Fruit fly (Drosophila melanogaster) whole organism, embryonic: ENCODE measurements around the gene CG6431.

Source experiments
- Bdp1 ChIP-seq: fragments of 200-800 bp; sonication (Bioruptor generic); optimal IDR thresholded peaks from 3 replicates; lab custom pipeline; 2016; ENCODE audit warnings: missing biosample characterization, missing genetic modification characterization
- Bteb2 ChIP-seq: fragments of 200-800 bp; sonication (Bioruptor generic); optimal IDR thresholded peaks from 2 replicates; lab custom pipeline; 2016; ENCODE audit warnings: missing biosample characterization, missing genetic modification characterization
- CG10274 ChIP-seq: fragments of 200-800 bp; sonication (Bioruptor generic); optimal IDR thresholded peaks from 3 replicates; lab custom pipeline; 2017; ENCODE audit warnings: missing biosample characterization, mild to moderate bottlenecking, missing genetic modification characterization
- CG10979 ChIP-seq: fragments of 200-800 bp; sonication (Bioruptor generic); optimal IDR thresholded peaks from 2 replicates; lab custom pipeline; 2018; ENCODE audit warnings: missing biosample characterization, mild to moderate bottlenecking, missing genetic modification characterization, moderate library complexity
- CG11456 ChIP-seq: fragments of 200-800 bp; sonication (Bioruptor generic); IDR thresholded peaks from 3 replicates; pipeline ENCODE4 v1.3.6; 2022; ENCODE audit warnings: missing biosample characterization, missing genetic modification characterization
- CG12391 ChIP-seq: fragments of 200-800 bp; sonication (Bioruptor generic); optimal IDR thresholded peaks from 3 replicates; lab custom pipeline; 2018; ENCODE audit warnings: missing biosample characterization, mild to moderate bottlenecking, missing genetic modification characterization, moderate library complexity
- CG12942 ChIP-seq: fragments of 200-800 bp; sonication (Bioruptor generic); optimal IDR thresholded peaks from 3 replicates; lab custom pipeline; 2016; ENCODE audit warnings: missing biosample characterization, missing genetic modification characterization
- CG14050 ChIP-seq: fragments of 200-800 bp; sonication (Bioruptor generic); IDR thresholded peaks from 3 replicates; pipeline ENCODE4 v1.3.6; 2022; ENCODE audit warnings: missing biosample characterization, missing genetic modification characterization
- CG15479 ChIP-seq: fragments of 200-800 bp; sonication (Bioruptor generic); optimal IDR thresholded peaks from 3 replicates; lab custom pipeline; 2019; ENCODE audit warnings: missing biosample characterization, mild to moderate bottlenecking, missing genetic modification characterization, moderate library complexity
- CG17361 ChIP-seq: fragments of 200-800 bp; sonication (Bioruptor generic); IDR thresholded peaks from 3 replicates; pipeline ENCODE4 v1.3.6; 2022; ENCODE audit warnings: missing biosample characterization, missing genetic modification characterization
- CG2875 ChIP-seq: fragments of 200-800 bp; sonication (Bioruptor generic); optimal IDR thresholded peaks from 2 replicates; lab custom pipeline; 2017; ENCODE audit warnings: missing biosample characterization, mild to moderate bottlenecking, missing genetic modification characterization, missing genetic modification reagents
- CG32772 ChIP-seq: fragments of 200-800 bp; sonication (Bioruptor generic); IDR thresholded peaks from 2 replicates; pipeline ENCODE4 v1.3.6; 2022; ENCODE audit warnings: missing biosample characterization, missing genetic modification characterization
- CG42726 ChIP-seq: fragments of 200-800 bp; sonication (Bioruptor generic); IDR thresholded peaks from 2 replicates; pipeline ENCODE4 v1.3.6; 2022; ENCODE audit warnings: missing biosample characterization, missing genetic modification characterization; ENCODE audit not compliant: partially characterized antibody
- CG4328 ChIP-seq: fragments of 200-800 bp; sonication (Bioruptor generic); optimal IDR thresholded peaks from 3 replicates; lab custom pipeline; 2017; ENCODE audit warnings: missing biosample characterization, missing genetic modification reagents, missing genetic modification characterization
- CG5953 ChIP-seq: fragments of 200-800 bp; sonication (Bioruptor generic); IDR thresholded peaks from 2 replicates; pipeline ENCODE4 v1.3.6; 2022; ENCODE audit warnings: missing biosample characterization, missing genetic modification characterization
- CG7357 ChIP-seq: fragments of 200-800 bp; sonication (Bioruptor generic); IDR thresholded peaks from 3 replicates; pipeline ENCODE4 v1.3.6; 2022; ENCODE audit warnings: missing biosample characterization, missing genetic modification characterization
- CG7786 ChIP-seq: fragments of 200-800 bp; sonication (Bioruptor generic); optimal IDR thresholded peaks from 2 replicates; lab custom pipeline; 2016; ENCODE audit warnings: missing biosample characterization, missing genetic modification characterization
- CG7839 ChIP-seq: fragments of 200-800 bp; sonication (Bioruptor generic); optimal IDR thresholded peaks from 3 replicates; lab custom pipeline; 2018; ENCODE audit warnings: missing biosample characterization, mild to moderate bottlenecking, missing genetic modification characterization, moderate library complexity
- CG9437 ChIP-seq: fragments of 200-800 bp; sonication (Bioruptor generic); optimal IDR thresholded peaks from 2 replicates; lab custom pipeline; 2018; ENCODE audit warnings: missing biosample characterization, mild to moderate bottlenecking, missing genetic modification characterization
- CG9817 ChIP-seq: fragments of 200-800 bp; sonication (Bioruptor generic); optimal IDR thresholded peaks from 2 replicates; lab custom pipeline; 2018; ENCODE audit warnings: missing biosample characterization, mild to moderate bottlenecking, missing genetic modification characterization, moderate library complexity
- Camta ChIP-seq: fragments of 200-800 bp; sonication (Bioruptor generic); optimal IDR thresholded peaks from 2 replicates; lab custom pipeline; 2016; ENCODE audit warnings: missing biosample characterization, missing genetic modification characterization
- Drgx ChIP-seq: fragments of 200-800 bp; sonication (Bioruptor generic); IDR thresholded peaks from 2 replicates; pipeline ENCODE4 v1.3.6; 2022; ENCODE audit warnings: missing biosample characterization, missing genetic modification characterization
- Fer1 ChIP-seq: fragments of 200-800 bp; sonication (Bioruptor generic); optimal IDR thresholded peaks from 2 replicates; lab custom pipeline; 2017; ENCODE audit warnings: missing biosample characterization, mild to moderate bottlenecking, missing genetic modification characterization
- Nf-YB ChIP-seq: fragments of 200-800 bp; sonication (Bioruptor generic); optimal IDR thresholded peaks from 3 replicates; lab custom pipeline; 2019; ENCODE audit warnings: missing biosample characterization, mild to moderate bottlenecking, missing genetic modification characterization, moderate library complexity
- PHDP ChIP-seq: fragments of 200-800 bp; sonication (Bioruptor generic); optimal IDR thresholded peaks from 3 replicates; lab custom pipeline; 2018; ENCODE audit warnings: missing biosample characterization, mild to moderate bottlenecking, missing genetic modification characterization, moderate library complexity
- Pdp1 ChIP-seq, 2 experiments: fragments of 200-800 bp; sonication (Bioruptor generic); optimal IDR thresholded peaks; 3 replicates each; lab custom pipeline; 2016; ENCODE audit warnings: missing biosample characterization in 2 of 2, missing genetic modification characterization in 2 of 2, mild to moderate bottlenecking in 1 of 2, moderate library complexity in 1 of 2
- Ravus ChIP-seq: fragments of 200-800 bp; sonication (Bioruptor generic); IDR thresholded peaks from 2 replicates; pipeline ENCODE4 v1.3.6; 2022; ENCODE audit warnings: missing biosample characterization, missing genetic modification characterization
- Rx ChIP-seq: fragments of 200-800 bp; sonication (Bioruptor generic); IDR thresholded peaks from 2 replicates; pipeline ENCODE4 v1.3.6; 2022; ENCODE audit warnings: missing biosample characterization, missing genetic modification characterization
- Sin3A ChIP-seq: fragments of >200 bp; optimal IDR thresholded peaks from 2 replicates; lab custom pipeline; 2018
- Usf ChIP-seq: fragments of 200-800 bp; sonication (Bioruptor generic); optimal IDR thresholded peaks from 2 replicates; lab custom pipeline; 2017; ENCODE audit warnings: missing genotype, missing biosample characterization, missing genetic modification characterization
- ato ChIP-seq: fragments of 200-800 bp; sonication (Bioruptor generic); IDR thresholded peaks from 2 replicates; pipeline ENCODE4 v1.3.6; 2022; ENCODE audit warnings: missing biosample characterization, missing genetic modification characterization; ENCODE audit not compliant: partially characterized antibody
- bbx ChIP-seq: fragments of 200-800 bp; sonication (Bioruptor generic); IDR thresholded peaks from 2 replicates; pipeline ENCODE4 v1.3.6; 2022; ENCODE audit warnings: missing biosample characterization, missing genetic modification characterization; ENCODE audit not compliant: partially characterized antibody
- crc ChIP-seq: fragments of 200-800 bp; sonication (Bioruptor generic); optimal IDR thresholded peaks from 2 replicates; lab custom pipeline; 2016; ENCODE audit warnings: missing biosample characterization, missing genetic modification characterization
- fd102C ChIP-seq: fragments of 200-800 bp; sonication (Bioruptor generic); optimal IDR thresholded peaks from 2 replicates; lab custom pipeline; 2018; ENCODE audit warnings: missing biosample characterization, mild to moderate bottlenecking, missing genetic modification characterization, moderate library complexity
- fru ChIP-seq: fragments of >200 bp; optimal IDR thresholded peaks from 2 replicates; lab custom pipeline; 2017
- gfzf ChIP-seq: fragments of 200-800 bp; sonication (Bioruptor generic); optimal IDR thresholded peaks from 2 replicates; lab custom pipeline; 2016; ENCODE audit warnings: missing biosample characterization, mild to moderate bottlenecking, missing genetic modification characterization, moderate library complexity
- gro ChIP-seq: fragments of 200-800 bp; sonication (Bioruptor generic); optimal IDR thresholded peaks from 2 replicates; lab custom pipeline; 2016; ENCODE audit warnings: missing biosample characterization, missing genetic modification characterization
- her ChIP-seq: fragments of 200-800 bp; sonication (Bioruptor generic); optimal IDR thresholded peaks from 2 replicates; lab custom pipeline; 2016; ENCODE audit warnings: missing biosample characterization, missing genetic modification characterization
- hkb ChIP-seq, 2 experiments: fragments of 200-800 bp in 1 of 2; fragments of >200 bp in 1 of 2; sonication (Bioruptor generic) in 1 of 2; IDR thresholded peaks in 1 of 2; optimal IDR thresholded peaks in 1 of 2; 2 replicates each; pipeline versions ENCODE4 v1.3.6 to Lab custom; 2017 to 2022; ENCODE audit warnings: missing biosample characterization in 1 of 2, missing genetic modification characterization in 1 of 2
- lbe ChIP-seq: fragments of 200-800 bp; sonication (Bioruptor generic); optimal IDR thresholded peaks from 2 replicates; lab custom pipeline; 2016; ENCODE audit warnings: missing biosample characterization, mild to moderate bottlenecking, missing genetic modification characterization
- mirr ChIP-seq: fragments of 200-800 bp; sonication (Bioruptor generic); optimal IDR thresholded peaks from 3 replicates; lab custom pipeline; 2018; ENCODE audit warnings: missing biosample characterization, mild to moderate bottlenecking, missing genetic modification characterization
- oc ChIP-seq: fragments of 200-800 bp; sonication (Bioruptor generic); optimal IDR thresholded peaks from 2 replicates; lab custom pipeline; 2018; ENCODE audit warnings: missing biosample characterization, mild to moderate bottlenecking, missing genetic modification characterization, moderate library complexity
- odd ChIP-seq: fragments of 200-800 bp; sonication (Bioruptor generic); optimal IDR thresholded peaks from 2 replicates; lab custom pipeline; 2017; ENCODE audit warnings: missing biosample characterization, mild to moderate bottlenecking, missing genetic modification characterization
- pfk ChIP-seq: fragments of 200-800 bp; sonication (Bioruptor generic); optimal IDR thresholded peaks from 2 replicates; lab custom pipeline; 2018; ENCODE audit warnings: missing biosample characterization, mild to moderate bottlenecking, missing genetic modification characterization, moderate library complexity
- psq ChIP-seq: fragments of 200-800 bp; sonication (Bioruptor generic); optimal IDR thresholded peaks from 2 replicates; lab custom pipeline; 2017; ENCODE audit warnings: missing biosample characterization, missing genetic modification characterization
- sd ChIP-seq: fragments of 200-800 bp; sonication (Bioruptor generic); optimal IDR thresholded peaks from 3 replicates; lab custom pipeline; 2018; ENCODE audit warnings: missing biosample characterization, mild to moderate bottlenecking, missing genetic modification characterization, moderate library complexity
- slou ChIP-seq: fragments of 200-800 bp; sonication (Bioruptor generic); optimal IDR thresholded peaks from 3 replicates; lab custom pipeline; 2016; ENCODE audit warnings: missing biosample characterization, missing genetic modification characterization
- twi ChIP-seq: fragments of 200-800 bp; optimal IDR thresholded peaks from 2 replicates; lab custom pipeline; 2019; ENCODE audit warnings: missing biosample characterization, mild to moderate bottlenecking, missing genetic modification characterization, moderate library complexity
- zen ChIP-seq: fragments of 200-800 bp; sonication (Bioruptor generic); optimal IDR thresholded peaks from 3 replicates; lab custom pipeline; 2018; ENCODE audit warnings: missing biosample characterization, mild to moderate bottlenecking, missing genetic modification characterization, moderate library complexity
- zf30C ChIP-seq: fragments of 200-800 bp; sonication (Bioruptor generic); optimal IDR thresholded peaks from 3 replicates; lab custom pipeline; 2018; ENCODE audit warnings: missing biosample characterization, mild to moderate bottlenecking, missing genetic modification characterization
- zfh2 ChIP-seq: fragments of 200-800 bp; sonication (Bioruptor generic); optimal IDR thresholded peaks from 2 replicates; lab custom pipeline; 2016; ENCODE audit warnings: missing biosample characterization, missing genetic modification characterization

Gene CG6431

dm6 chr2L:10697992-10698391 is 26.0 kb upstream of the CG6431 start, which contains the start of gene CG7300 (continued):
- peak; percentile 9 for TF ChIP-seq CG10274 (GFP tag; lab: Kevin White, UChicago)
- TF ChIP-seq Usf (GFP tag; lab: Kevin White, UChicago), result no peak
- no peak for TF ChIP-seq ato (GFP tag; lab: Robert Waterston, UW)
- peak; percentile 39 for TF ChIP-seq oc (tag; lab: Kevin White, UChicago)
- TF ChIP-seq CG5953 (GFP tag; lab: Robert Waterston, UW), result no peak
- TF ChIP-seq her, result peak; percentile 45
- TF ChIP-seq gfzf (GFP tag; lab: Kevin White, UChicago), result no peak
- no peak for TF ChIP-seq Fer1 (GFP tag; lab: Kevin White, UChicago)
- peak; percentile 9 for TF ChIP-seq Camta (GFP tag; lab: Kevin White, UChicago)
- peak; percentile 75 for TF ChIP-seq gro (GFP tag; lab: Kevin White, UChicago)
- peak; percentile 76 for TF ChIP-seq CG11456 (GFP tag; lab: Robert Waterston, UW)
- TF ChIP-seq Drgx (GFP tag; lab: Robert Waterston, UW), result no peak
- TF ChIP-seq mirr (GFP tag; lab: Kevin White, UChicago), result no peak
- TF ChIP-seq zfh2 (GFP tag; lab: Kevin White, UChicago), result no peak
- TF ChIP-seq Bteb2, result peak; percentile 68
- no peak for TF ChIP-seq crc
- peak; percentile 21 for TF ChIP-seq slou (GFP tag; lab: Kevin White, UChicago)
- TF ChIP-seq psq (GFP tag; lab: Kevin White, UChicago), result no peak
- peak; percentile 12 for TF ChIP-seq CG12942 (GFP tag; lab: Kevin White, UChicago)
- TF ChIP-seq Sin3A (lab: Kevin White, UChicago), result no peak
- TF ChIP-seq Ravus, result peak; percentile 26; the same call in 1 of the 2 replicates
- TF ChIP-seq CG14050 (GFP tag; lab: Robert Waterston, UW), result no peak
- TF ChIP-seq CG15479 (GFP tag; lab: Kevin White, UChicago), result no peak
- no peak for TF ChIP-seq twi
- peak; percentile 58 for TF ChIP-seq CG12391
- no peak for TF ChIP-seq CG2875 (GFP tag; lab: Kevin White, UChicago)
- no peak for TF ChIP-seq hkb (optimal IDR thresholded peaks at IDR 0.05; lab: Kevin White, UChicago)
- peak; percentile 64 for TF ChIP-seq hkb (GFP tag; IDR thresholded peaks at IDR 0.05; lab: Robert Waterston, UW)
- TF ChIP-seq lbe (GFP tag; lab: Kevin White, UChicago), result no peak
- TF ChIP-seq Bdp1, result no peak
- TF ChIP-seq CG7357 (GFP tag; lab: Robert Waterston, UW), result peak; percentile 60; the same call in 1 of the 3 replicates
- no peak for TF ChIP-seq bbx (GFP tag; lab: Robert Waterston, UW)
- TF ChIP-seq fru (lab: Kevin White, UChicago), result no peak
- TF ChIP-seq CG10979 (tag; lab: Kevin White, UChicago), result peak; percentile 54
- peak; percentile 74 for TF ChIP-seq CG7839 (tag; lab: Kevin White, UChicago)
- peak; percentile 65 for TF ChIP-seq PHDP (tag; lab: Kevin White, UChicago)
- peak; percentile 54; the same call in 2 of the 3 replicates for TF ChIP-seq CG17361 (GFP tag; lab: Robert Waterston, UW)
- TF ChIP-seq CG4328, result no peak
- no peak for TF ChIP-seq pfk
- no peak for TF ChIP-seq zf30C (GFP tag; lab: Kevin White, UChicago)
- peak; percentile 41 for TF ChIP-seq CG9817
- no peak for TF ChIP-seq sd
- TF ChIP-seq Pdp1 (GFP tag; optimal IDR thresholded peaks at IDR 0.05; lab: Kevin White, UChicago), result peak in 1 of 2 experiments; percentile 56
- peak; percentile 24 for TF ChIP-seq CG7786
- no peak for TF ChIP-seq Rx (GFP tag; lab: Robert Waterston, UW)
- TF ChIP-seq fd102C, result no peak
- TF ChIP-seq CG42726, result no peak
- TF ChIP-seq CG32772 (GFP tag; lab: Robert Waterston, UW), result peak; percentile 55
- TF ChIP-seq zen (tag; lab: Kevin White, UChicago), result no peak
- peak; percentile 5 for TF ChIP-seq Nf-YB (GFP tag; lab: Kevin White, UChicago)
- TF ChIP-seq odd, result no peak
- no peak for TF ChIP-seq CG9437
